Worm (Caenorhabditis elegans): ENCODE measurements around the gene T04C12.1.

The T04C12.1 gene

DNA sequence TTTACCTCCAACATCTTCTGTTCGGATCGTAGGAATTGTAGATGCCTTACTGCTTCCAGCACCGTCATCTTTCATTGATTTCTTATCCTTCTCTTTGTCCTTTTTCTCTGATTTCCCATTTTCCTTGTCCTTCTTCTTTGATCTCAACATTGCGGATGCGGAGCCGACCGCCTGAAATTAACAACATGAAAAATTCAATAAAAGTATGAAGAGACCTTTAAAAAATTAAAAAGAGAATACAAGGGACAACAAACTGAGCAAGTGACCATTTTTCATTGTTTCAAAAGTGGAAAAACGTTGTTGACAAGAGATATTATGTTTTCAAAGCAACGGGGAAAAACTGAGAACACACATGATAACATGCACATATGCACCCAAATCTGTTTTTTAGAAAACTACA is 28.4 kb downstream of the T04C12.1 start:
- TF ChIP-seq tlf-1 (GFP tag; optimal IDR thresholded peaks at IDR 0.05) (no peak), chd-7 (tag; optimal IDR thresholded peaks at IDR 0.05) (no peak), nhr-27 (tag; optimal IDR thresholded peaks at IDR 0.05) (no peak), nhr-80 (tag; optimal IDR thresholded peaks at IDR 0.05) (no peak), D2030.7 (GFP tag; IDR thresholded peaks at IDR 0.05) (no peak), F39B2.1 (GFP tag; IDR thresholded peaks at IDR 0.05) (no peak), nfyb-1 (GFP tag; IDR thresholded peaks at IDR 0.05) (no peak), hrde-1 (tag; optimal IDR thresholded peaks at IDR 0.05; ENCODE audit: borderline replicate concordance) (no peak), F22D6.2 (tag; optimal IDR thresholded peaks at IDR 0.05) (no peak), die-1 (tag; optimal IDR thresholded peaks at IDR 0.05) (no peak), dox-1 (GFP tag; IDR thresholded peaks at IDR 0.05) (no peak), T07F8.4 (tag; optimal IDR thresholded peaks at IDR 0.05) (no peak), F33H1.4 (GFP tag; IDR thresholded peaks at IDR 0.05) (no peak), bed-2 (GFP tag; IDR thresholded peaks at IDR 0.05) (no peak)

DNA sequence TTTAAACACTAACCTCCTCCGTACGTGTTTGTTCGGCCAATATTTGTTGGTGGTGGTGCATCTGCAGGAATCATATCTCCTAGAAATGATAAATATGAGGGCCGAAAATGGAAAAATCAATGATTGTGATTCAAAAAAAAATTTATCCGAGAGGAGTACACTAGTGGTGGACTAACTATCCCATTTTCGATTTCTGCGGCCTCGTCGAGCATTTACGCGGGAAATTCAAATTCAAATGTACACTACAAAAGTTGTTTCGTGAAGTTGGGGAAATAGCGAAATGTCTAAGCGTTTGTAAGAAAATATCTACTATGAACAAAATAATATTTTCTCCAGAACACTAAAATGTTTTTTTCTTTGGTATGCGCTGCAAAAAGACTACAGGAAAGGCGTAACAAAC is 29.8 kb downstream of the T04C12.1 start:
- peak; percentile 44 for TF ChIP-seq unc-130 (GFP tag; optimal IDR thresholded peaks at IDR 0.05)
- TF ChIP-seq lir-1 (GFP tag; conservative IDR thresholded peaks at IDR 0.05), result peak; percentile 50; the same call in 1 of the 2 replicates
- peak; percentile 92 for TF ChIP-seq lin-54 (GFP tag; optimal IDR thresholded peaks at IDR 0.05)
- peak; percentile 53 for TF ChIP-seq ceh-100 (GFP tag; IDR thresholded peaks at IDR 0.05)
- peak; percentile 30 for TF ChIP-seq lin-40 (tag; optimal IDR thresholded peaks at IDR 0.05)
- no peak for TF ChIP-seq T07F8.4 (tag; optimal IDR thresholded peaks at IDR 0.05)
- no peak for TF ChIP-seq snpc-4 (GFP tag; optimal IDR thresholded peaks at IDR 0.05)
- TF ChIP-seq snpc-4 (tag; optimal IDR thresholded peaks at IDR 0.05), result no peak
- 0 out of 2 replicates have a peak, but pooled peaks have one; percentile 72 for TF ChIP-seq ceh-40 (GFP tag; IDR thresholded peaks at IDR 0.05)
- TF ChIP-seq snpc-1.3 (tag; optimal IDR thresholded peaks at IDR 0.05; ENCODE audit: insufficient read depth), result no peak
- no peak for TF ChIP-seq ceh-79 (tag; optimal IDR thresholded peaks at IDR 0.05)
- TF ChIP-seq K12H6.12 (tag; optimal IDR thresholded peaks at IDR 0.05), result peak; percentile 58
- no peak for TF ChIP-seq zim-3 (tag; optimal IDR thresholded peaks at IDR 0.05)
- TF ChIP-seq ceh-91 (GFP tag; IDR thresholded peaks at IDR 0.05), result 0 out of 2 replicates have a peak, but pooled peaks have one; percentile 27
- 0 out of 2 replicates have a peak, but pooled peaks have one; percentile 23 for TF ChIP-seq B0019.2 (GFP tag; conservative IDR thresholded peaks at IDR 0.05)
- TF ChIP-seq madf-3 (GFP tag; IDR thresholded peaks at IDR 0.05), result 0 out of 2 replicates have a peak, but pooled peaks have one; percentile 56
- peak; percentile 43; the same call in 1 of the 2 replicates for TF ChIP-seq F33H1.4 (GFP tag; IDR thresholded peaks at IDR 0.05)
- no peak for TF ChIP-seq mel-28 (tag; optimal IDR thresholded peaks at IDR 0.05; ENCODE audit: borderline replicate concordance)
- peak in 1 of 3 experiments; percentile 72 for TF ChIP-seq lin-35 (GFP tag; optimal IDR thresholded peaks at IDR 0.05)
- peak; percentile 56 for TF ChIP-seq ceh-27 (GFP tag; optimal IDR thresholded peaks at IDR 0.05)
- TF ChIP-seq ekl-4 (GFP tag; IDR thresholded peaks at IDR 0.05), result no peak
- no peak for TF ChIP-seq nhr-80 (tag; optimal IDR thresholded peaks at IDR 0.05)
- TF ChIP-seq let-607 (tag; optimal IDR thresholded peaks at IDR 0.05), result peak in 1 of 2 experiments; percentile 7
- TF ChIP-seq rcor-1 (GFP tag; IDR thresholded peaks at IDR 0.05), result peak; percentile 34; the same call in 1 of the 2 replicates
- no peak for TF ChIP-seq F55B11.4 (tag; optimal IDR thresholded peaks at IDR 0.05; ENCODE audit: borderline replicate concordance, insufficient read depth)
- peak; percentile 40 for TF ChIP-seq madf-6 (GFP tag; IDR thresholded peaks at IDR 0.05)
- TF ChIP-seq madf-8 (GFP tag; conservative IDR thresholded peaks at IDR 0.05), result peak; percentile 51
- no peak for TF ChIP-seq cebp-1 (GFP tag; IDR thresholded peaks at IDR 0.05)
- peak; percentile 23 for TF ChIP-seq cebp-1 (tag; optimal IDR thresholded peaks at IDR 0.05)
- TF ChIP-seq hmg-20 (GFP tag; IDR thresholded peaks at IDR 0.05), result 0 out of 2 replicates have a peak, but pooled peaks have one; percentile 49
- 0 out of 2 replicates have a peak, but pooled peaks have one; percentile 57 for TF ChIP-seq bed-2 (GFP tag; IDR thresholded peaks at IDR 0.05)
- TF ChIP-seq dox-1 (GFP tag; IDR thresholded peaks at IDR 0.05), result peak; percentile 51; the same call in 1 of the 2 replicates
- peak; percentile 83 for TF ChIP-seq ZK185.1 (tag; optimal IDR thresholded peaks at IDR 0.05; ENCODE audit: poor library complexity, severe bottlenecking)
- peak; percentile 9 for TF ChIP-seq chd-7 (tag; optimal IDR thresholded peaks at IDR 0.05)
- peak; percentile 72 for TF ChIP-seq K11D2.4 (GFP tag; IDR thresholded peaks at IDR 0.05)
- TF ChIP-seq Y53F4B.3 (GFP tag; IDR thresholded peaks at IDR 0.05), result no peak
- TF ChIP-seq let-526 (GFP tag; IDR thresholded peaks at IDR 0.05), result 0 out of 2 replicates have a peak, but pooled peaks have one; percentile 34

Measured in whole organism, young adult.